Fruit fly (Drosophila melanogaster) whole organism, embryonic: ENCODE results near the gene CG32280.

Experiments
- Atf-2 ChIP-seq: fragments of 200-800 bp; sonication (Bioruptor generic); optimal IDR thresholded peaks from 2 replicates; lab custom pipeline; 2016; ENCODE audit warnings: missing biosample characterization, missing genetic modification characterization
- Awh ChIP-seq: fragments of 200-800 bp; sonication (Bioruptor generic); IDR thresholded peaks from 2 replicates; pipeline ENCODE4, ENCODE4 v1.3.6; 2022; ENCODE audit warnings: missing biosample characterization, missing genetic modification characterization
- CG1024 ChIP-seq: fragments of 200-800 bp; sonication (Bioruptor generic); IDR thresholded peaks from 2 replicates; pipeline ENCODE4 v1.3.6; 2022; ENCODE audit warnings: missing biosample characterization, missing genetic modification characterization
- CG10979 ChIP-seq: fragments of 200-800 bp; sonication (Bioruptor generic); optimal IDR thresholded peaks from 2 replicates; lab custom pipeline; 2018; ENCODE audit warnings: missing biosample characterization, mild to moderate bottlenecking, missing genetic modification characterization, moderate library complexity
- CG11504 ChIP-seq: fragments of 200-800 bp; sonication (Bioruptor generic); optimal IDR thresholded peaks from 3 replicates; lab custom pipeline; 2019; ENCODE audit warnings: missing biosample characterization, mild to moderate bottlenecking, missing genetic modification characterization, moderate library complexity
- CG11696 ChIP-seq: fragments of 200-800 bp; sonication (Bioruptor generic); IDR thresholded peaks from 2 replicates; pipeline ENCODE4 v1.3.6; 2022; ENCODE audit warnings: missing biosample characterization, missing genetic modification characterization
- CG12659 ChIP-seq: fragments of 200-800 bp; sonication (Bioruptor generic); optimal IDR thresholded peaks from 3 replicates; lab custom pipeline; 2017; ENCODE audit warnings: mild to moderate bottlenecking, missing biosample characterization, missing genetic modification reagents, missing genetic modification characterization
- CG12769 ChIP-seq: fragments of 200-800 bp; sonication (Bioruptor generic); optimal IDR thresholded peaks from 2 replicates; lab custom pipeline; 2019; ENCODE audit warnings: missing biosample characterization, mild to moderate bottlenecking, missing genetic modification characterization, moderate library complexity
- CG13424 ChIP-seq: fragments of 200-800 bp; sonication (Bioruptor generic); optimal IDR thresholded peaks from 2 replicates; lab custom pipeline; 2019; ENCODE audit warnings: missing biosample characterization, mild to moderate bottlenecking, missing genetic modification characterization, moderate library complexity
- CG1603 ChIP-seq: fragments of 200-800 bp; sonication (Bioruptor generic); optimal IDR thresholded peaks from 2 replicates; lab custom pipeline; 2019; ENCODE audit warnings: missing biosample characterization, mild to moderate bottlenecking, missing genetic modification characterization, moderate library complexity
- CG17359 ChIP-seq: fragments of 200-800 bp; sonication (Bioruptor generic); optimal IDR thresholded peaks from 3 replicates; lab custom pipeline; 2018; ENCODE audit warnings: missing biosample characterization, mild to moderate bottlenecking, missing genetic modification characterization, moderate library complexity
- CG2712 ChIP-seq: fragments of 200-800 bp; optimal IDR thresholded peaks from 3 replicates; lab custom pipeline; 2019; ENCODE audit warnings: missing biosample characterization, mild to moderate bottlenecking, missing genetic modification characterization, moderate library complexity
- CG31441 ChIP-seq: fragments of 200-800 bp; sonication (Bioruptor generic); IDR thresholded peaks from 2 replicates; pipeline ENCODE4 v1.3.6; 2022; ENCODE audit warnings: missing biosample characterization, missing genetic modification characterization
- CG8281 ChIP-seq: fragments of 200-800 bp; sonication (Bioruptor generic); optimal IDR thresholded peaks from 2 replicates; lab custom pipeline; 2018; ENCODE audit warnings: missing biosample characterization, mild to moderate bottlenecking, missing genetic modification characterization, moderate library complexity
- CG8290 ChIP-seq, 3 experiments: fragments of 200-800 bp; sonication (Bioruptor generic); optimal IDR thresholded peaks; 2 replicates each; lab custom pipeline; 2016 to 2019; ENCODE audit warnings: missing biosample characterization in 3 of 3, missing genetic modification characterization in 3 of 3, mild to moderate bottlenecking in 2 of 3, moderate library complexity in 1 of 3
- CG9797 ChIP-seq: fragments of 200-800 bp; sonication (Bioruptor generic); optimal IDR thresholded peaks from 3 replicates; lab custom pipeline; 2018; ENCODE audit warnings: missing biosample characterization, mild to moderate bottlenecking, missing genetic modification characterization
- Dad ChIP-seq: fragments of 200-800 bp; sonication (Bioruptor generic); optimal IDR thresholded peaks from 3 replicates; lab custom pipeline; 2016; ENCODE audit warnings: missing biosample characterization, missing genetic modification characterization
- Dbx ChIP-seq: fragments of 200-800 bp; sonication (Bioruptor generic); IDR thresholded peaks from 3 replicates; pipeline ENCODE4 v1.3.6; 2022; ENCODE audit warnings: missing biosample characterization, missing genetic modification characterization
- Dfd ChIP-seq, 2 experiments: fragments of >200 bp; optimal IDR thresholded peaks; 2 replicates each; lab custom pipeline; 2017; ENCODE audit warnings: missing biosample characterization in 2 of 2, missing genetic modification characterization in 2 of 2
- Elba2 ChIP-seq: fragments of 200-800 bp; sonication (Bioruptor generic); optimal IDR thresholded peaks from 3 replicates; lab custom pipeline; 2016; ENCODE audit warnings: missing biosample characterization, missing genetic modification characterization
- HmgZ ChIP-seq: fragments of 200-800 bp; sonication (Bioruptor generic); optimal IDR thresholded peaks from 2 replicates; lab custom pipeline; 2018; ENCODE audit warnings: missing biosample characterization, mild to moderate bottlenecking, missing genetic modification characterization
- Hr78 ChIP-seq, 2 experiments: fragments of 200-800 bp in 1 of 2; fragments of >200 bp in 1 of 2; sonication (Bioruptor generic) in 1 of 2; optimal IDR thresholded peaks; 2 replicates each; lab custom pipeline; 2017 to 2019; ENCODE audit warnings: missing biosample characterization in 2 of 2, missing genetic modification characterization in 2 of 2, mild to moderate bottlenecking in 1 of 2, moderate library complexity in 1 of 2
- NFAT ChIP-seq: fragments of 200-800 bp; sonication (Bioruptor generic); IDR thresholded peaks from 2 replicates; pipeline ENCODE4 v1.3.6; 2022; ENCODE audit warnings: missing biosample characterization, missing genetic modification characterization
- Nf-YC ChIP-seq: fragments of 200-800 bp; optimal IDR thresholded peaks from 3 replicates; lab custom pipeline; 2019; ENCODE audit warnings: missing biosample characterization, mild to moderate bottlenecking, missing genetic modification characterization, moderate library complexity
- PHDP ChIP-seq: fragments of 200-800 bp; sonication (Bioruptor generic); optimal IDR thresholded peaks from 3 replicates; lab custom pipeline; 2018; ENCODE audit warnings: missing biosample characterization, mild to moderate bottlenecking, missing genetic modification characterization, moderate library complexity
- Tbp ChIP-seq: fragments of >200 bp; optimal IDR thresholded peaks from 2 replicates; lab custom pipeline; 2018; ENCODE audit warnings: missing biosample characterization, missing genetic modification characterization
- ato ChIP-seq: fragments of 200-800 bp; sonication (Bioruptor generic); IDR thresholded peaks from 2 replicates; pipeline ENCODE4 v1.3.6; 2022; ENCODE audit warnings: missing biosample characterization, missing genetic modification characterization; ENCODE audit not compliant: partially characterized antibody
- az2 ChIP-seq: fragments of 200-800 bp; sonication (Bioruptor generic); optimal IDR thresholded peaks from 3 replicates; lab custom pipeline; 2016; ENCODE audit warnings: missing biosample characterization, missing genetic modification characterization
- bcd ChIP-seq: fragments of 200-800 bp; sonication (Bioruptor generic); optimal IDR thresholded peaks from 2 replicates; lab custom pipeline; 2017; ENCODE audit warnings: missing biosample characterization, mild to moderate bottlenecking, missing genetic modification characterization
- cato ChIP-seq: fragments of 200-800 bp; sonication (Bioruptor generic); optimal IDR thresholded peaks from 2 replicates; lab custom pipeline; 2016; ENCODE audit warnings: missing biosample characterization, missing genetic modification characterization, borderline replicate concordance
- chif ChIP-seq, 2 experiments: fragments of 200-800 bp; sonication (Bioruptor generic); optimal IDR thresholded peaks; 3 replicates each; lab custom pipeline; 2016; ENCODE audit warnings: missing biosample characterization in 2 of 2, missing genetic modification characterization in 2 of 2
- corto ChIP-seq: fragments of 200-800 bp; sonication (Bioruptor generic); optimal IDR thresholded peaks from 2 replicates; lab custom pipeline; 2016; ENCODE audit warnings: missing biosample characterization, mild to moderate bottlenecking, missing genetic modification characterization, moderate library complexity
- en ChIP-seq: fragments of 200-800 bp; sonication (Bioruptor generic); optimal IDR thresholded peaks from 2 replicates; lab custom pipeline; 2016; ENCODE audit warnings: missing biosample characterization, missing genetic modification characterization
- gro ChIP-seq: fragments of 200-800 bp; sonication (Bioruptor generic); optimal IDR thresholded peaks from 2 replicates; lab custom pipeline; 2016; ENCODE audit warnings: missing biosample characterization, missing genetic modification characterization
- gsb ChIP-seq: fragments of 200-800 bp; sonication (Bioruptor generic); IDR thresholded peaks from 2 replicates; pipeline ENCODE4 v1.3.6; 2022; ENCODE audit warnings: missing biosample characterization, missing genetic modification characterization
- jigr1 ChIP-seq: fragments of 200-800 bp; sonication (Bioruptor generic); IDR thresholded peaks from 3 replicates; pipeline ENCODE4 v1.3.6; 2022; ENCODE audit warnings: missing biosample characterization, missing genetic modification characterization
- lmd ChIP-seq: fragments of 200-800 bp; sonication (Bioruptor generic); IDR thresholded peaks from 2 replicates; pipeline ENCODE4 v1.3.6; 2022; ENCODE audit warnings: missing biosample characterization, missing genetic modification characterization
- lov ChIP-seq, 2 experiments: fragments of 200-800 bp in 1 of 2; fragments of >200 bp in 1 of 2; sonication (Bioruptor generic) in 1 of 2; IDR thresholded peaks in 1 of 2; optimal IDR thresholded peaks in 1 of 2; 2 replicates in 1 of 2; 3 replicates in 1 of 2; pipeline versions ENCODE4 v1.3.6 to Lab custom; 2017 to 2022; ENCODE audit warnings: missing biosample characterization in 1 of 2, missing genetic modification characterization in 1 of 2
- nau ChIP-seq: fragments of 200-800 bp; sonication (Bioruptor generic); optimal IDR thresholded peaks from 3 replicates; lab custom pipeline; 2017; ENCODE audit warnings: missing biosample characterization, mild to moderate bottlenecking, missing genetic modification characterization, missing genetic modification reagents
- pan ChIP-seq, 4 experiments: fragments of >200 bp in 3 of 4; fragments of 200-800 bp in 1 of 4; sonication (Bioruptor generic) in 1 of 4; optimal IDR thresholded peaks in 3 of 4; IDR thresholded peaks in 1 of 4; 2 replicates each; pipeline versions ENCODE4 v1.3.6 to Lab custom; 2017 to 2022; ENCODE audit warnings: missing biosample characterization in 2 of 4, missing genetic modification characterization in 2 of 4, mixed read lengths in 1 of 4
- pb ChIP-seq: fragments of 200-800 bp; sonication (Bioruptor generic); optimal IDR thresholded peaks from 3 replicates; lab custom pipeline; 2016; ENCODE audit warnings: missing biosample characterization, missing genetic modification characterization
- pum ChIP-seq: fragments of 200-800 bp; sonication (Bioruptor generic); optimal IDR thresholded peaks from 2 replicates; lab custom pipeline; 2016; ENCODE audit warnings: missing biosample characterization, missing genetic modification characterization
- sim ChIP-seq: fragments of 200-800 bp; sonication (Bioruptor generic); IDR thresholded peaks from 2 replicates; pipeline ENCODE4 v1.3.6; 2022; ENCODE audit warnings: missing biosample characterization, missing genetic modification characterization
- ssp ChIP-seq: fragments of 200-800 bp; sonication (Bioruptor generic); IDR thresholded peaks from 2 replicates; pipeline ENCODE4 v1.3.6; 2022; ENCODE audit warnings: missing biosample characterization, missing genetic modification characterization
- sug ChIP-seq: fragments of 200-800 bp; optimal IDR thresholded peaks from 2 replicates; lab custom pipeline; 2019; ENCODE audit warnings: missing biosample characterization, mild to moderate bottlenecking, missing genetic modification characterization, moderate library complexity
- tup ChIP-seq: fragments of 200-800 bp; sonication (Bioruptor generic); optimal IDR thresholded peaks from 2 replicates; lab custom pipeline; 2016; ENCODE audit warnings: missing biosample characterization, mild to moderate bottlenecking, missing genetic modification characterization, moderate library complexity
- tx ChIP-seq: fragments of 200-800 bp; sonication (Bioruptor generic); optimal IDR thresholded peaks from 2 replicates; lab custom pipeline; 2016; ENCODE audit warnings: missing biosample characterization, missing genetic modification characterization
- vvl ChIP-seq: fragments of 200-800 bp; sonication (Bioruptor generic); IDR thresholded peaks from 2 replicates; pipeline ENCODE4 v1.3.6; 2022; ENCODE audit warnings: missing biosample characterization, missing genetic modification characterization
- zen ChIP-seq: fragments of 200-800 bp; sonication (Bioruptor generic); optimal IDR thresholded peaks from 3 replicates; lab custom pipeline; 2018; ENCODE audit warnings: missing biosample characterization, mild to moderate bottlenecking, missing genetic modification characterization, moderate library complexity

Gene CG32280

DNA sequence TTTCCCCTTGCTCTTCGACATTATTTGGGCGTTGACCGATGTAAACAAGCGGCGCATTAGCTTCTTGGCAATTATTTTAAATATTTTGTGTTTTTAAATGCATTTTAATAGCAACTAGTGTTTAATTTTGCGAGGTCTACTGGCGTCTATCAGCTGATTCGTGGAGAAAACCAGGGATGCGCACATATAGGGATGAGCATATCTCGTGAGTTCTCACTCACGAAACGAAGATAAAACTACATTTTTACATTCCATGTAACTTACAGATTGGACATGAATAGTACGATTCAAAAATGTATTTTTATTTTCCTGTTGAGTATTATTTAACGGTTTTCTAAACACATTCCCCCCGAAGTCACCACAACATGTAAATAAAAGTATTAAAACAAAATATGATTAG is 32.5 kb downstream of the CG32280 start, which contains the start of gene CG14966 (continued):
- TF ChIP-seq Dad = no peak
- no peak for TF ChIP-seq CG11696 (GFP tag; lab: Robert Waterston, UW)
- TF ChIP-seq CG17359 = no peak
- no peak for TF ChIP-seq CG1024 (GFP tag; lab: Robert Waterston, UW)
- TF ChIP-seq CG9797 (GFP tag; lab: Kevin White, UChicago) = peak; percentile 35
- TF ChIP-seq CG8281 (tag; lab: Kevin White, UChicago) = no peak
- TF ChIP-seq HmgZ (tag; lab: Kevin White, UChicago) = peak; percentile 69
- TF ChIP-seq Hr78 (GFP tag; optimal IDR thresholded peaks at IDR 0.05; lab: Kevin White, UChicago) = no peak
- peak; percentile 58 for TF ChIP-seq gro (GFP tag; lab: Kevin White, UChicago)
- TF ChIP-seq vvl (GFP tag; lab: Robert Waterston, UW) = peak; percentile 40; the same call in 1 of the 2 replicates
- peak; percentile 56 for TF ChIP-seq ato
- TF ChIP-seq CG12769 (tag; lab: Kevin White, UChicago) = peak; percentile 44
- TF ChIP-seq zen (tag; lab: Kevin White, UChicago) = no peak
- TF ChIP-seq Dfd (GFP tag; optimal IDR thresholded peaks at IDR 0.05; lab: Kevin White, UChicago) = no peak
- no peak for TF ChIP-seq en (GFP tag; lab: Kevin White, UChicago)
- TF ChIP-seq Awh (GFP tag; lab: Robert Waterston, UW) = no peak
- no peak for TF ChIP-seq jigr1 (GFP tag; lab: Robert Waterston, UW)
- peak; percentile 17 for TF ChIP-seq az2
- no peak for TF ChIP-seq lmd (GFP tag; lab: Robert Waterston, UW)
- TF ChIP-seq PHDP (tag; lab: Kevin White, UChicago) = peak; percentile 1
- TF ChIP-seq Nf-YC (tag; lab: Kevin White, UChicago) = peak; percentile 64
- no peak for TF ChIP-seq sim
- no peak for TF ChIP-seq lov (optimal IDR thresholded peaks at IDR 0.05; lab: Kevin White, UChicago)
- no peak for TF ChIP-seq lov (GFP tag; IDR thresholded peaks at IDR 0.05; lab: Robert Waterston, UW)
- TF ChIP-seq CG10979 (tag; lab: Kevin White, UChicago) = peak; percentile 1
- peak; percentile 57; the same call in 2 of the 3 replicates for TF ChIP-seq Dbx (GFP tag; lab: Robert Waterston, UW)
- no peak for TF ChIP-seq pb (GFP tag; lab: Kevin White, UChicago)
- peak; percentile 62 for TF ChIP-seq CG12659 (GFP tag; lab: Kevin White, UChicago)
- TF ChIP-seq tup (GFP tag; lab: Kevin White, UChicago) = no peak
- no peak for TF ChIP-seq gsb
- peak; percentile 38 for TF ChIP-seq pum (GFP tag; lab: Kevin White, UChicago)
- TF ChIP-seq CG1603 (tag; lab: Kevin White, UChicago) = peak; percentile 66
- TF ChIP-seq NFAT (GFP tag; lab: Robert Waterston, UW) = no peak; the same call in 1 of the 2 replicates
- TF ChIP-seq Tbp (GFP tag; lab: Kevin White, UChicago) = no peak
- no peak for TF ChIP-seq Elba2 (GFP tag; lab: Kevin White, UChicago)
- no peak for TF ChIP-seq nau (GFP tag; lab: Kevin White, UChicago)
- no peak for TF ChIP-seq pan (optimal IDR thresholded peaks at IDR 0.05; lab: Kevin White, UChicago)
- TF ChIP-seq pan (GFP tag; optimal IDR thresholded peaks at IDR 0.05 in 1 of 2, IDR thresholded peaks at IDR 0.05 in 1 of 2) = no peak
- no peak for TF ChIP-seq ssp
- TF ChIP-seq tx = no peak
- TF ChIP-seq bcd = no peak
- TF ChIP-seq chif (GFP tag; optimal IDR thresholded peaks at IDR 0.05; lab: Kevin White, UChicago) = peak in 1 of 2 experiments; percentile 11
- peak; percentile 44 for TF ChIP-seq CG2712 (tag; lab: Kevin White, UChicago)
- TF ChIP-seq CG13424 (tag; lab: Kevin White, UChicago) = peak; percentile 31
- peak; percentile 32 for TF ChIP-seq CG11504
- TF ChIP-seq cato (GFP tag; lab: Kevin White, UChicago) = no peak
- TF ChIP-seq Atf-2 (GFP tag; lab: Kevin White, UChicago) = no peak
- no peak for TF ChIP-seq CG31441 (GFP tag; lab: Robert Waterston, UW)
- peak; percentile 50 for TF ChIP-seq sug (tag; lab: Kevin White, UChicago)
- no peak for TF ChIP-seq corto
- TF ChIP-seq CG8290 (GFP tag; optimal IDR thresholded peaks at IDR 0.05; lab: Kevin White, UChicago) = peak; percentile 5
- peak in 1 of 2 experiments; percentile 71 for TF ChIP-seq CG8290 (tag; optimal IDR thresholded peaks at IDR 0.05; lab: Kevin White, UChicago)
